Fruit fly (Drosophila melanogaster): ENCODE measurements around the gene cnc.

dm6 chr3R:23210243-23211215 lies 16.0 kb downstream of the cnc start:
- TF ChIP-seq CG32121 (GFP tag; IDR thresholded peaks at IDR 0.05) = peak; percentile 16; the same call in 1 of the 2 replicates
- TF ChIP-seq fd96Ca (GFP tag; IDR thresholded peaks at IDR 0.05) = 0 out of 3 replicates have a peak, but pooled peaks have one; percentile 41
- TF ChIP-seq gl (tag; optimal IDR thresholded peaks at IDR 0.05) = peak; percentile 24
- TF ChIP-seq CG17806 (tag; optimal IDR thresholded peaks at IDR 0.05) = no peak
- no peak for TF ChIP-seq CG9948 (tag; optimal IDR thresholded peaks at IDR 0.05)
- TF ChIP-seq CG8159 (tag; optimal IDR thresholded peaks at IDR 0.05) = no peak
- no peak for TF ChIP-seq CG14655 (GFP tag; optimal IDR thresholded peaks at IDR 0.05)
- no peak for TF ChIP-seq CG15710 (tag; optimal IDR thresholded peaks at IDR 0.05)
- no peak for TF ChIP-seq Pif1A (GFP tag; optimal IDR thresholded peaks at IDR 0.05)
- peak; percentile 35 for TF ChIP-seq EcR (GFP tag; optimal IDR thresholded peaks at IDR 0.05)
- TF ChIP-seq D1 (tag; optimal IDR thresholded peaks at IDR 0.05) = no peak

All from whole organism, pupa.